Worm (Caenorhabditis elegans) whole organism, young adult: ENCODE measurements around the gene K10G6.9.

Experiments used
- B0035.1 ChIP-seq: sonication (generic microtip); optimal IDR thresholded peaks from 2 replicates; lab custom pipeline; 2016; ENCODE audit warnings: missing genetic modification characterization, mild to moderate bottlenecking, missing compliant biosample characterization, missing genotype, missing genetic modification reagents
- B0261.1 ChIP-seq: sonication (generic microtip); optimal IDR thresholded peaks from 2 replicates; lab custom pipeline; 2016; ENCODE audit warnings: mild to moderate bottlenecking, missing genetic modification characterization, moderate library complexity, missing compliant biosample characterization
- B0336.3 ChIP-seq: fragments of 200-800 bp; sonication (Bioruptor generic); IDR thresholded peaks from 2 replicates; pipeline ENCODE4 v1.3.6; 2022; ENCODE audit warnings: missing genetic modification characterization, missing compliant biosample characterization
- D2030.7 ChIP-seq: fragments of 200-800 bp; sonication (Bioruptor generic); IDR thresholded peaks from 2 replicates; pipeline ENCODE4 v1.3.6; 2022; ENCODE audit warnings: missing genetic modification reagents, missing genetic modification characterization, missing compliant biosample characterization
- F49E8.2 ChIP-seq: sonication (generic microtip); optimal IDR thresholded peaks from 3 replicates; lab custom pipeline; 2017; ENCODE audit warnings: missing genetic modification characterization, mild to moderate bottlenecking, missing compliant biosample characterization, antibody characterized with exemption, moderate library complexity; ENCODE audit not compliant: insufficient read depth
- F52B5.7 ChIP-seq: sonication (generic microtip); optimal IDR thresholded peaks from 2 replicates; lab custom pipeline; 2016; ENCODE audit warnings: mild to moderate bottlenecking, missing genetic modification characterization, missing compliant biosample characterization
- K12H6.12 ChIP-seq: fragments of 200-800 bp; sonication (Bioruptor generic); optimal IDR thresholded peaks from 2 replicates; lab custom pipeline; 2018; ENCODE audit warnings: mild to moderate bottlenecking, missing genetic modification characterization, missing compliant biosample characterization
- Y53G8AR.9 ChIP-seq: fragments of 200-800 bp; sonication (Bioruptor generic); conservative IDR thresholded peaks from 2 replicates; pipeline ENCODE4 v1.3.6; 2022; ENCODE audit warnings: missing genetic modification reagents, missing genetic modification characterization, missing compliant biosample characterization
- Y56A3A.18 ChIP-seq: fragments of 200-800 bp; sonication (Bioruptor generic); IDR thresholded peaks from 2 replicates; pipeline ENCODE4 v1.3.6; 2022; ENCODE audit warnings: missing genetic modification reagents, missing genetic modification characterization, missing compliant biosample characterization
- Y95B8A.8 ChIP-seq: fragments of 200-800 bp; sonication (Bioruptor generic); IDR thresholded peaks from 2 replicates; pipeline ENCODE4 v1.3.6; 2022; ENCODE audit warnings: missing genetic modification reagents, missing genetic modification characterization, missing compliant biosample characterization
- ZK185.1 ChIP-seq: sonication (generic microtip); optimal IDR thresholded peaks from 2 replicates; lab custom pipeline; 2016; ENCODE audit warnings: mild to moderate bottlenecking, missing genetic modification characterization, missing compliant biosample characterization; ENCODE audit not compliant: poor library complexity, severe bottlenecking
- aptf-2 ChIP-seq: fragments of 200-800 bp; sonication (Bioruptor generic); conservative IDR thresholded peaks from 2 replicates; pipeline ENCODE4 v1.3.6; 2022; ENCODE audit warnings: missing genetic modification reagents, missing genetic modification characterization, missing compliant biosample characterization
- attf-5 ChIP-seq: fragments of 200-800 bp; sonication (Bioruptor generic); optimal IDR thresholded peaks from 2 replicates; lab custom pipeline; 2018; ENCODE audit warnings: mild to moderate bottlenecking, missing genetic modification characterization, missing compliant biosample characterization
- cebp-1 ChIP-seq, 2 experiments: fragments of 200-800 bp in 1 of 2; sonication (Bioruptor generic) in 1 of 2; sonication (generic microtip) in 1 of 2; IDR thresholded peaks in 1 of 2; optimal IDR thresholded peaks in 1 of 2; 2 replicates each; pipeline versions ENCODE4 v1.3.6 to Lab custom; 2017 to 2022; ENCODE audit warnings: missing compliant biosample characterization in 2 of 2, missing genetic modification characterization in 2 of 2, mild to moderate bottlenecking in 1 of 2, missing genetic modification reagents in 1 of 2, moderate library complexity in 1 of 2
- ceh-100 ChIP-seq: fragments of 200-800 bp; sonication (Bioruptor generic); IDR thresholded peaks from 2 replicates; pipeline ENCODE4 v1.3.6; 2022; ENCODE audit warnings: missing genetic modification reagents, missing genetic modification characterization, missing compliant biosample characterization
- ceh-27 ChIP-seq: fragments of 200-800 bp; sonication (Bioruptor generic); optimal IDR thresholded peaks from 2 replicates; lab custom pipeline; 2018; ENCODE audit warnings: mild to moderate bottlenecking, missing genetic modification characterization, moderate library complexity, missing compliant biosample characterization
- ceh-58 ChIP-seq: fragments of 200-800 bp; sonication (Bioruptor generic); IDR thresholded peaks from 2 replicates; pipeline ENCODE4 v1.3.6; 2022; ENCODE audit warnings: missing genetic modification characterization, missing compliant biosample characterization
- ceh-91 ChIP-seq: fragments of 200-800 bp; sonication (Bioruptor generic); IDR thresholded peaks from 2 replicates; pipeline ENCODE4 v1.3.6; 2022; ENCODE audit warnings: missing genetic modification reagents, missing genetic modification characterization, missing compliant biosample characterization
- dpl-1 ChIP-seq: fragments of 150-350 bp; optimal IDR thresholded peaks from 2 replicates; lab custom pipeline; 2014; ENCODE audit warnings: missing biosample characterization, missing genetic modification reagents, missing genetic modification characterization
- egl-44 ChIP-seq: fragments of 200-800 bp; sonication (Bioruptor generic); IDR thresholded peaks from 2 replicates; pipeline ENCODE4 v1.3.6; 2022; ENCODE audit warnings: missing genetic modification reagents, missing genetic modification characterization, missing compliant biosample characterization
- egrh-3 ChIP-seq: fragments of 200-800 bp; sonication (Bioruptor generic); IDR thresholded peaks from 2 replicates; pipeline ENCODE4 v1.3.6; 2022; ENCODE audit warnings: missing genetic modification reagents, missing genetic modification characterization, missing compliant biosample characterization
- ekl-4 ChIP-seq: fragments of 200-800 bp; sonication (Bioruptor generic); IDR thresholded peaks from 2 replicates; pipeline ENCODE4 v1.3.6; 2022; ENCODE audit warnings: missing genetic modification reagents, missing genetic modification characterization, missing compliant biosample characterization
- ets-4 ChIP-seq: fragments of 200-800 bp; sonication (Bioruptor generic); optimal IDR thresholded peaks from 2 replicates; lab custom pipeline; 2018; ENCODE audit warnings: mild to moderate bottlenecking, missing genetic modification characterization, missing compliant biosample characterization
- hlh-26 ChIP-seq: fragments of 200-800 bp; sonication (Bioruptor generic); conservative IDR thresholded peaks from 2 replicates; pipeline ENCODE4 v1.3.6; 2022; ENCODE audit warnings: missing genetic modification reagents, missing genetic modification characterization, missing compliant biosample characterization
- hmg-1.2 ChIP-seq: fragments of 200-800 bp; sonication (Bioruptor generic); IDR thresholded peaks from 2 replicates; pipeline ENCODE4 v1.3.6; 2022; ENCODE audit warnings: missing genetic modification reagents, missing genetic modification characterization, missing compliant biosample characterization
- hrde-1 ChIP-seq: sonication (generic microtip); optimal IDR thresholded peaks from 2 replicates; lab custom pipeline; 2016; ENCODE audit warnings: missing genetic modification characterization, mild to moderate bottlenecking, missing compliant biosample characterization, moderate library complexity, missing genotype, missing genetic modification reagents, borderline replicate concordance
- lag-1 ChIP-seq: fragments of 200-800 bp; sonication (Bioruptor generic); IDR thresholded peaks from 2 replicates; pipeline ENCODE4 v1.3.6; 2022; ENCODE audit warnings: missing genetic modification reagents, missing genetic modification characterization, missing compliant biosample characterization
- lin-26 ChIP-seq: fragments of 200-800 bp; sonication (Bioruptor generic); IDR thresholded peaks from 2 replicates; pipeline ENCODE4 v1.3.6; 2022; ENCODE audit warnings: missing genetic modification reagents, missing genetic modification characterization, missing compliant biosample characterization
- madf-3 ChIP-seq: fragments of 200-800 bp; sonication (Bioruptor generic); IDR thresholded peaks from 2 replicates; pipeline ENCODE4 v1.3.6; 2022; ENCODE audit warnings: missing genetic modification reagents, missing genetic modification characterization, missing compliant biosample characterization
- mes-4 ChIP-seq: sonication (generic microtip); optimal IDR thresholded peaks from 2 replicates; lab custom pipeline; 2016; ENCODE audit warnings: missing genotype, missing genetic modification characterization, missing compliant biosample characterization
- mxl-1 ChIP-seq: sonication (generic microtip); optimal IDR thresholded peaks from 2 replicates; lab custom pipeline; 2016; ENCODE audit warnings: missing genetic modification characterization, missing compliant biosample characterization
- nfya-1 ChIP-seq: sonication (generic microtip); optimal IDR thresholded peaks from 2 replicates; lab custom pipeline; 2017; ENCODE audit warnings: antibody characterized with exemption, missing compliant biosample characterization, missing genetic modification characterization, borderline replicate concordance; ENCODE audit not compliant: insufficient read depth
- nfya-2 ChIP-seq: fragments of 200-800 bp; sonication (Bioruptor generic); IDR thresholded peaks from 2 replicates; pipeline ENCODE4 v1.3.6; 2022; ENCODE audit warnings: missing genetic modification reagents, missing genetic modification characterization, missing compliant biosample characterization
- nfyb-1 ChIP-seq: fragments of 200-800 bp; sonication (Bioruptor generic); IDR thresholded peaks from 2 replicates; pipeline ENCODE4 v1.3.6; 2022; ENCODE audit warnings: missing genetic modification reagents, missing genetic modification characterization, missing compliant biosample characterization
- nhr-27 ChIP-seq: fragments of 200-800 bp; sonication (Bioruptor generic); optimal IDR thresholded peaks from 2 replicates; lab custom pipeline; 2018; ENCODE audit warnings: mild to moderate bottlenecking, missing genetic modification characterization, moderate library complexity, missing compliant biosample characterization
- nhr-80 ChIP-seq: sonication (generic microtip); optimal IDR thresholded peaks from 2 replicates; lab custom pipeline; 2016; ENCODE audit warnings: missing genetic modification characterization, missing compliant biosample characterization
- nhr-90 ChIP-seq: sonication (generic microtip); optimal IDR thresholded peaks from 2 replicates; lab custom pipeline; 2016; ENCODE audit warnings: missing genotype, mild to moderate bottlenecking, missing genetic modification characterization, missing compliant biosample characterization
- pbrm-1 ChIP-seq: fragments of 200-800 bp; sonication (Bioruptor generic); IDR thresholded peaks from 2 replicates; pipeline ENCODE4 v1.3.6; 2022; ENCODE audit warnings: missing genetic modification reagents, missing genetic modification characterization, missing compliant biosample characterization
- rcor-1 ChIP-seq: fragments of 200-800 bp; sonication (Bioruptor generic); IDR thresholded peaks from 2 replicates; pipeline ENCODE4 v1.3.6; 2022; ENCODE audit warnings: missing genetic modification reagents, missing genetic modification characterization, missing compliant biosample characterization
- repo-1 ChIP-seq: sonication (generic microtip); optimal IDR thresholded peaks from 2 replicates; lab custom pipeline; 2017; ENCODE audit warnings: mild to moderate bottlenecking, missing genetic modification characterization, missing compliant biosample characterization
- sdz-38 ChIP-seq: sonication (generic microtip); optimal IDR thresholded peaks from 2 replicates; lab custom pipeline; 2016; ENCODE audit warnings: missing genotype, missing genetic modification characterization, missing compliant biosample characterization
- snpc-4 ChIP-seq, 5 experiments: fragments of 150-350 bp in 1 of 5; sonication (generic microtip) in 4 of 5; optimal IDR thresholded peaks; 2 replicates each; lab custom pipeline; 2014 to 2018; ENCODE audit warnings: missing genetic modification characterization in 5 of 5, missing biosample characterization in 3 of 5, antibody characterized with exemption in 2 of 5, mild to moderate bottlenecking in 2 of 5, missing compliant biosample characterization in 2 of 5, missing genotype in 2 of 5, moderate library complexity in 2 of 5, missing genetic modification reagents in 1 of 5
- somi-1 ChIP-seq: fragments of 200-800 bp; sonication (Bioruptor generic); optimal IDR thresholded peaks from 2 replicates; lab custom pipeline; 2018; ENCODE audit warnings: mild to moderate bottlenecking, missing genetic modification characterization, missing compliant biosample characterization
- tbx-9 ChIP-seq: sonication (generic microtip); optimal IDR thresholded peaks from 2 replicates; lab custom pipeline; 2016; ENCODE audit warnings: borderline replicate concordance, missing genetic modification characterization, inconsistent platforms, missing compliant biosample characterization
- unc-62 ChIP-seq: fragments of 150-350 bp; optimal IDR thresholded peaks from 2 replicates; lab custom pipeline; 2014; ENCODE audit warnings: missing biosample characterization, missing genetic modification reagents, missing genetic modification characterization
- ztf-18 ChIP-seq: sonication (generic microtip); optimal IDR thresholded peaks from 2 replicates; lab custom pipeline; 2016; ENCODE audit warnings: missing genotype, mild to moderate bottlenecking, missing genetic modification characterization, missing compliant biosample characterization
- ztf-26 ChIP-seq: sonication (generic microtip); optimal IDR thresholded peaks from 2 replicates; lab custom pipeline; 2017; ENCODE audit warnings: missing genetic modification characterization, missing compliant biosample characterization
- ztf-3 ChIP-seq: fragments of 200-800 bp; sonication (Bioruptor generic); optimal IDR thresholded peaks from 2 replicates; lab custom pipeline; 2018; ENCODE audit warnings: mild to moderate bottlenecking, missing genetic modification characterization, missing compliant biosample characterization

Gene K10G6.9

ce11 chrII:3931825-3932224, 40.2 kb upstream of the K10G6.9 start (continued):
- TF ChIP-seq somi-1 (GFP tag; lab: Kevin White, UChicago): no peak
- no peak for TF ChIP-seq egl-44 (GFP tag; lab: Robert Waterston, UW)
- TF ChIP-seq nhr-90: no peak
- TF ChIP-seq Y95B8A.8 (GFP tag; lab: Robert Waterston, UW): no peak
- no peak for TF ChIP-seq attf-5
- TF ChIP-seq snpc-4 (GFP tag; optimal IDR thresholded peaks at IDR 0.05; lab: Kevin White, UChicago): no peak
- TF ChIP-seq snpc-4 (tag; optimal IDR thresholded peaks at IDR 0.05; lab: Kevin White, UChicago): no peak
- peak; percentile 43; the same call in 1 of the 2 replicates for TF ChIP-seq lin-26 (GFP tag; lab: Robert Waterston, UW)
- TF ChIP-seq nhr-27 (tag; lab: Kevin White, UChicago): no peak
- no peak for TF ChIP-seq ceh-91 (GFP tag; lab: Robert Waterston, UW)
- TF ChIP-seq ceh-58: 0 out of 2 replicates have a peak, but pooled peaks have one; percentile 59
- peak; percentile 2 for TF ChIP-seq F49E8.2 (tag; lab: Kevin White, UChicago)
- no peak for TF ChIP-seq B0035.1 (tag; lab: Kevin White, UChicago)
- TF ChIP-seq ets-4 (GFP tag; lab: Kevin White, UChicago): no peak
- TF ChIP-seq pbrm-1 (GFP tag; lab: Robert Waterston, UW): 0 out of 2 replicates have a peak, but pooled peaks have one; percentile 26
- TF ChIP-seq lag-1: no peak
- no peak for TF ChIP-seq Y56A3A.18 (GFP tag; lab: Robert Waterston, UW)
- TF ChIP-seq ZK185.1 (tag; lab: Kevin White, UChicago): no peak
- TF ChIP-seq repo-1 (tag; lab: Kevin White, UChicago): no peak
- no peak for TF ChIP-seq tbx-9 (tag; lab: Kevin White, UChicago)
- no peak for TF ChIP-seq hlh-26 (GFP tag; lab: Robert Waterston, UW)
- no peak for TF ChIP-seq hrde-1 (tag; lab: Kevin White, UChicago)
- peak; percentile 86 for TF ChIP-seq ekl-4 (GFP tag; lab: Robert Waterston, UW)
- TF ChIP-seq ceh-100: 0 out of 2 replicates have a peak, but pooled peaks have one; percentile 23
- TF ChIP-seq ztf-26 (tag; lab: Kevin White, UChicago): no peak
- TF ChIP-seq B0336.3 (GFP tag; lab: Robert Waterston, UW): no peak; the same call in 1 of the 2 replicates
- no peak for TF ChIP-seq unc-62
- no peak for TF ChIP-seq D2030.7 (GFP tag; lab: Robert Waterston, UW)
- TF ChIP-seq dpl-1 (GFP tag; lab: Kevin White, UChicago): no peak
- no peak for TF ChIP-seq Y53G8AR.9 (GFP tag; lab: Robert Waterston, UW)
- TF ChIP-seq ztf-18: no peak
- TF ChIP-seq sdz-38: no peak
- no peak for TF ChIP-seq ztf-3
- TF ChIP-seq madf-3: 0 out of 2 replicates have a peak, but pooled peaks have one; percentile 52
- TF ChIP-seq nfya-1: no peak
- no peak for TF ChIP-seq nfyb-1 (GFP tag; lab: Robert Waterston, UW)
- TF ChIP-seq mes-4: no peak
- no peak for TF ChIP-seq cebp-1 (GFP tag; IDR thresholded peaks at IDR 0.05; lab: Robert Waterston, UW)
- peak; percentile 11 for TF ChIP-seq cebp-1 (tag; optimal IDR thresholded peaks at IDR 0.05; lab: Kevin White, UChicago)
- TF ChIP-seq mxl-1 (tag; lab: Kevin White, UChicago): no peak
- no peak for TF ChIP-seq nfya-2 (GFP tag; lab: Robert Waterston, UW)
- no peak for TF ChIP-seq egrh-3 (GFP tag; lab: Robert Waterston, UW)
- TF ChIP-seq F52B5.7 (tag; lab: Kevin White, UChicago): no peak
- TF ChIP-seq K12H6.12 (tag; lab: Kevin White, UChicago): no peak
- no peak for TF ChIP-seq nhr-80 (tag; lab: Kevin White, UChicago)
- TF ChIP-seq hmg-1.2 (GFP tag; lab: Robert Waterston, UW): no peak
- TF ChIP-seq rcor-1 (GFP tag; lab: Robert Waterston, UW): no peak
- TF ChIP-seq ceh-27 (GFP tag; lab: Kevin White, UChicago): no peak
- no peak for TF ChIP-seq aptf-2 (GFP tag; lab: Robert Waterston, UW)
- TF ChIP-seq B0261.1 (tag; lab: Kevin White, UChicago): no peak
